Fruit fly (Drosophila melanogaster) whole organism, prepupa: ENCODE results near the gene beta'COP.

Experiments
- CG10631 ChIP-seq: fragments of 200-800 bp; sonication (Bioruptor generic); optimal IDR thresholded peaks from 2 replicates; lab custom pipeline; 2016; ENCODE audit warnings: missing biosample characterization, missing genetic modification characterization
- CG10669 ChIP-seq: fragments of 200-800 bp; sonication (Bioruptor generic); optimal IDR thresholded peaks from 3 replicates; lab custom pipeline; 2018; ENCODE audit warnings: missing biosample characterization, mild to moderate bottlenecking, missing genetic modification characterization, moderate library complexity
- CG11294 ChIP-seq: fragments of 200-800 bp; sonication (Bioruptor generic); IDR thresholded peaks from 2 replicates; pipeline ENCODE4 v1.3.6; 2022; ENCODE audit warnings: missing biosample characterization, missing genetic modification characterization
- CG11902 ChIP-seq: fragments of 200-800 bp; sonication (Bioruptor generic); optimal IDR thresholded peaks from 3 replicates; lab custom pipeline; 2016; ENCODE audit warnings: missing biosample characterization, missing genetic modification characterization
- CG1621 ChIP-seq: fragments of 200-800 bp; sonication (Bioruptor generic); optimal IDR thresholded peaks from 3 replicates; lab custom pipeline; 2018; ENCODE audit warnings: missing biosample characterization, mild to moderate bottlenecking, missing genetic modification characterization
- CG16779 ChIP-seq: fragments of 200-800 bp; sonication (Bioruptor generic); optimal IDR thresholded peaks from 3 replicates; lab custom pipeline; 2017; ENCODE audit warnings: missing biosample characterization, mild to moderate bottlenecking, missing genetic modification characterization
- CG32006 ChIP-seq: fragments of 200-800 bp; sonication (Bioruptor generic); optimal IDR thresholded peaks from 3 replicates; lab custom pipeline; 2017; ENCODE audit warnings: missing biosample characterization, mild to moderate bottlenecking, missing genetic modification characterization
- CG34406 ChIP-seq: fragments of 200-800 bp; sonication (Bioruptor generic); optimal IDR thresholded peaks from 3 replicates; lab custom pipeline; 2016; ENCODE audit warnings: missing biosample characterization, missing genetic modification characterization
- CG3919 ChIP-seq: fragments of 200-800 bp; sonication (Bioruptor generic); optimal IDR thresholded peaks from 3 replicates; lab custom pipeline; 2016; ENCODE audit warnings: missing biosample characterization, missing genetic modification characterization
- CG4318 ChIP-seq: fragments of 200-800 bp; sonication (Bioruptor generic); optimal IDR thresholded peaks from 3 replicates; lab custom pipeline; 2017; ENCODE audit warnings: missing biosample characterization, mild to moderate bottlenecking, missing genetic modification characterization
- CG6163 ChIP-seq: fragments of 200-800 bp; sonication (Bioruptor generic); IDR thresholded peaks from 3 replicates; pipeline ENCODE4 v1.3.6; 2022; ENCODE audit warnings: missing biosample characterization, missing genetic modification characterization
- CG6792 ChIP-seq: fragments of 200-800 bp; sonication (Bioruptor generic); optimal IDR thresholded peaks from 3 replicates; lab custom pipeline; 2016; ENCODE audit warnings: missing biosample characterization, missing genetic modification characterization
- CG6854 ChIP-seq: fragments of 200-800 bp; sonication (Bioruptor generic); optimal IDR thresholded peaks from 2 replicates; lab custom pipeline; 2017; ENCODE audit warnings: missing biosample characterization, mild to moderate bottlenecking, missing genetic modification characterization
- CG7368 ChIP-seq: fragments of 200-800 bp; sonication (Bioruptor generic); optimal IDR thresholded peaks from 3 replicates; lab custom pipeline; 2016; ENCODE audit warnings: missing biosample characterization, missing genetic modification characterization
- CG8319 ChIP-seq: fragments of 200-800 bp; sonication (Bioruptor generic); optimal IDR thresholded peaks from 3 replicates; lab custom pipeline; 2016; ENCODE audit warnings: missing biosample characterization, missing genetic modification characterization
- CG8632 ChIP-seq: fragments of 200-800 bp; sonication (Bioruptor generic); optimal IDR thresholded peaks from 3 replicates; lab custom pipeline; 2016; ENCODE audit warnings: missing biosample characterization, missing genetic modification characterization
- Eip78C ChIP-seq: fragments of 200-800 bp; sonication (Bioruptor generic); peaks from one replicate; lab custom pipeline; 2016; ENCODE audit warnings: missing biosample characterization, missing genetic modification characterization
- Eip93F ChIP-seq: fragments of 200-800 bp; sonication (Bioruptor generic); optimal IDR thresholded peaks from 2 replicates; lab custom pipeline; 2016; ENCODE audit warnings: missing biosample characterization, mild to moderate bottlenecking, missing genetic modification characterization
- Gug ChIP-seq: fragments of 200-800 bp; sonication (Bioruptor generic); IDR thresholded peaks from 2 replicates; pipeline ENCODE4 v1.3.6; 2022; ENCODE audit warnings: missing biosample characterization, missing genetic modification characterization
- Hr38 ChIP-seq: sonication (Bioruptor generic); optimal IDR thresholded peaks from 2 replicates; lab custom pipeline; 2016; ENCODE audit warnings: missing biosample characterization, missing genetic modification characterization
- Hr39 ChIP-seq: fragments of 200-800 bp; sonication (Bioruptor generic); optimal IDR thresholded peaks from 2 replicates; lab custom pipeline; 2016; ENCODE audit warnings: missing biosample characterization, missing genetic modification characterization
- Hr4 ChIP-seq: fragments of 200-800 bp; sonication (Bioruptor generic); optimal IDR thresholded peaks from 3 replicates; lab custom pipeline; 2016; ENCODE audit warnings: missing biosample characterization, missing genetic modification characterization
- Met ChIP-seq: fragments of 200-800 bp; sonication (Bioruptor generic); optimal IDR thresholded peaks from 3 replicates; lab custom pipeline; 2016; ENCODE audit warnings: missing biosample characterization, missing genetic modification characterization
- Sox102F ChIP-seq: fragments of 200-800 bp; sonication (Bioruptor generic); optimal IDR thresholded peaks from 2 replicates; lab custom pipeline; 2016; ENCODE audit warnings: missing biosample characterization, mild to moderate bottlenecking, missing genetic modification characterization
- Sox14 ChIP-seq: fragments of 200-800 bp; sonication (Bioruptor generic); optimal IDR thresholded peaks from 3 replicates; lab custom pipeline; 2016; ENCODE audit warnings: missing biosample characterization, missing genetic modification characterization
- acj6 ChIP-seq: fragments of 200-800 bp; sonication (Bioruptor generic); optimal IDR thresholded peaks from 3 replicates; lab custom pipeline; 2016; ENCODE audit warnings: missing biosample characterization, missing genetic modification characterization
- cyc ChIP-seq: fragments of 200-800 bp; sonication (Bioruptor generic); optimal IDR thresholded peaks from 3 replicates; lab custom pipeline; 2016; ENCODE audit warnings: missing biosample characterization, missing genetic modification characterization
- eg ChIP-seq: fragments of 200-800 bp; sonication (Bioruptor generic); IDR thresholded peaks from 3 replicates; pipeline ENCODE4 v1.3.6; 2022; ENCODE audit warnings: missing biosample characterization, missing genetic modification characterization
- esn ChIP-seq: fragments of 200-800 bp; sonication (Bioruptor generic); optimal IDR thresholded peaks from 2 replicates; lab custom pipeline; 2016; ENCODE audit warnings: missing biosample characterization, mild to moderate bottlenecking, missing genetic modification characterization, moderate library complexity
- fd59A ChIP-seq: fragments of 200-800 bp; sonication (Bioruptor generic); optimal IDR thresholded peaks from 2 replicates; lab custom pipeline; 2017; ENCODE audit warnings: missing biosample characterization, mild to moderate bottlenecking, missing genetic modification characterization, missing genetic modification reagents
- fkh ChIP-seq: fragments of 200-800 bp; sonication (Bioruptor generic); optimal IDR thresholded peaks from 3 replicates; lab custom pipeline; 2017; ENCODE audit warnings: missing biosample characterization, mild to moderate bottlenecking, missing genetic modification characterization, moderate library complexity
- pdm3 ChIP-seq: fragments of 200-800 bp; sonication (Bioruptor generic); optimal IDR thresholded peaks from 3 replicates; lab custom pipeline; 2016; ENCODE audit warnings: missing biosample characterization, missing genetic modification characterization
- ss ChIP-seq, 2 experiments: fragments of 200-800 bp; sonication (Bioruptor generic); optimal IDR thresholded peaks; 2 replicates in 1 of 2; 3 replicates in 1 of 2; lab custom pipeline; 2017 to 2018; ENCODE audit warnings: mild to moderate bottlenecking in 2 of 2, missing biosample characterization in 2 of 2, missing genetic modification characterization in 2 of 2, moderate library complexity in 1 of 2
- svp ChIP-seq: fragments of 200-800 bp; sonication (Bioruptor generic); peaks from one replicate; lab custom pipeline; 2016; ENCODE audit warnings: missing biosample characterization, missing genetic modification characterization
- topi ChIP-seq: fragments of 200-800 bp; sonication (Bioruptor generic); optimal IDR thresholded peaks from 3 replicates; lab custom pipeline; 2016; ENCODE audit warnings: missing biosample characterization, missing genetic modification characterization
- vri ChIP-seq: fragments of 200-800 bp; sonication (Bioruptor generic); optimal IDR thresholded peaks from 3 replicates; lab custom pipeline; 2016; ENCODE audit warnings: missing biosample characterization, mild to moderate bottlenecking, missing genetic modification characterization

The beta'COP gene

dm6 chr2L:13332736-13333135 is 46.0 kb upstream of the beta'COP start:
- TF ChIP-seq acj6 (GFP tag; lab: Kevin White, UChicago) = no peak
- TF ChIP-seq CG16779 (tag; lab: Kevin White, UChicago) = no peak
- TF ChIP-seq CG6163 (GFP tag; lab: Robert Waterston, UW) = no peak
- TF ChIP-seq topi (GFP tag; lab: Kevin White, UChicago) = no peak
- TF ChIP-seq Sox14 = no peak
- no peak for TF ChIP-seq eg (GFP tag; lab: Robert Waterston, UW)
- no peak for TF ChIP-seq CG8632 (GFP tag; lab: Kevin White, UChicago)
- TF ChIP-seq Hr38 (GFP tag; lab: Kevin White, UChicago) = no peak
- no peak for TF ChIP-seq CG34406
- no peak for TF ChIP-seq vri (GFP tag; lab: Kevin White, UChicago)
- TF ChIP-seq Eip78C (GFP tag; lab: Kevin White, UChicago) = no peak
- no peak for TF ChIP-seq fd59A (GFP tag; lab: Kevin White, UChicago)
- no peak for TF ChIP-seq Met (GFP tag; lab: Kevin White, UChicago)
- no peak for TF ChIP-seq CG4318 (GFP tag; lab: Kevin White, UChicago)

- no peak for TF ChIP-seq Sox102F (GFP tag; lab: Kevin White, UChicago)
These were observed 31.2 kb upstream of the beta'COP start, which contains the start of gene CG16826 for dm6 chr2L:13347473-13347872. TSS of gene CG16826 (plus strand) at chr2L:13347773.

dm6 chr2L:13349237-13349902 is 29.3 kb upstream of the beta'COP start:
- TF ChIP-seq fd59A (GFP tag; lab: Kevin White, UChicago) = no peak
- TF ChIP-seq CG10669 = no peak
- TF ChIP-seq pdm3 = no peak
- TF ChIP-seq CG32006 (GFP tag; lab: Kevin White, UChicago) = no peak
- TF ChIP-seq Eip78C (GFP tag; lab: Kevin White, UChicago) = peak; percentile 73
- TF ChIP-seq, all 60 proteins: peak for 1

dm6 chr2L:13354580-13355347 is 23.9 kb upstream of the beta'COP start, which contains the start of gene CG9395:
TSS of gene CG9395 (minus strand) at chr2L:13355073.
- TF ChIP-seq Gug = no peak
- TF ChIP-seq fkh (GFP tag; lab: Kevin White, UChicago) = no peak
- no peak for TF ChIP-seq Met (GFP tag; lab: Kevin White, UChicago)
- no peak for TF ChIP-seq Hr4 (GFP tag; lab: Kevin White, UChicago)
- TF ChIP-seq Hr39 = no peak
- no peak for TF ChIP-seq fd59A (GFP tag; lab: Kevin White, UChicago)
- TF ChIP-seq CG8319 = no peak
- no peak for TF ChIP-seq CG10631 (GFP tag; lab: Kevin White, UChicago)
- TF ChIP-seq topi (GFP tag; lab: Kevin White, UChicago) = no peak
- no peak for TF ChIP-seq Sox14
- no peak for TF ChIP-seq CG32006 (GFP tag; lab: Kevin White, UChicago)
- no peak for TF ChIP-seq CG7368 (GFP tag; lab: Kevin White, UChicago)
- TF ChIP-seq CG11902 = no peak
- TF ChIP-seq CG6854 (GFP tag; lab: Kevin White, UChicago) = no peak
- TF ChIP-seq CG4318 (GFP tag; lab: Kevin White, UChicago) = no peak

- TF ChIP-seq CG34406 (no peak), svp (GFP tag; lab: Kevin White, UChicago) (no peak), CG4318 (GFP tag; lab: Kevin White, UChicago) (no peak), ss (GFP tag; optimal IDR thresholded peaks at IDR 0.05; lab: Kevin White, UChicago) (no peak), CG8632 (GFP tag; lab: Kevin White, UChicago) (no peak), CG11294 (GFP tag; lab: Robert Waterston, UW) (no peak), esn (GFP tag; lab: Kevin White, UChicago) (no peak), CG3919 (GFP tag; lab: Kevin White, UChicago) (no peak), cyc (no peak), CG6792 (GFP tag; lab: Kevin White, UChicago) (no peak), Eip93F (GFP tag; lab: Kevin White, UChicago) (no peak), CG1621 (tag; lab: Kevin White, UChicago) (no peak), CG6163 (GFP tag; lab: Robert Waterston, UW) (no peak)
- TF ChIP-seq, all 60 proteins: peak for 0
These were observed 17.2 kb upstream of the beta'COP start, which contains the start of gene CG9377 for dm6 chr2L:13361465-13361864. TSS of gene CG9377 (minus strand) at chr2L:13361565.
